Worm (Caenorhabditis elegans) whole organism, L2 larva: ENCODE data around the gene pitr-1.

Experiments used
- C34F6.9 ChIP-seq: fragments of 150-350 bp; optimal IDR thresholded peaks from 2 replicates; lab custom pipeline; 2014; ENCODE audit warnings: missing biosample characterization, missing genetic modification characterization
- F13H6.1 ChIP-seq: sonication (generic microtip); optimal IDR thresholded peaks from 2 replicates; lab custom pipeline; 2016; ENCODE audit warnings: missing genetic modification characterization, missing compliant biosample characterization
- R02D3.7 ChIP-seq: fragments of 150-350 bp; optimal IDR thresholded peaks from 2 replicates; lab custom pipeline; 2014; ENCODE audit warnings: missing biosample characterization, missing genetic modification characterization
- ZK546.5 ChIP-seq: sonication (generic microtip); optimal IDR thresholded peaks from 2 replicates; lab custom pipeline; 2017; ENCODE audit warnings: missing biosample characterization, missing genetic modification characterization
- aly-2 ChIP-seq: fragments of 150-350 bp; optimal IDR thresholded peaks from 2 replicates; lab custom pipeline; 2014; ENCODE audit warnings: missing biosample characterization, missing genetic modification characterization
- ama-1 ChIP-seq: fragments of 150-350 bp; optimal IDR thresholded peaks from 2 replicates; lab custom pipeline; 2018; ENCODE audit warnings: inconsistent platforms
- blmp-1 ChIP-seq: sonication (generic microtip); optimal IDR thresholded peaks from 2 replicates; lab custom pipeline; 2017; ENCODE audit warnings: missing genetic modification characterization, mild to moderate bottlenecking, missing compliant biosample characterization, antibody characterized with exemption, moderate library complexity; ENCODE audit not compliant: insufficient read depth
- ceh-82 ChIP-seq: fragments of 150-350 bp; optimal IDR thresholded peaks from 2 replicates; lab custom pipeline; 2014; ENCODE audit warnings: missing biosample characterization, missing genetic modification characterization
- crh-2 ChIP-seq: sonication (generic microtip); optimal IDR thresholded peaks from 2 replicates; lab custom pipeline; 2017; ENCODE audit warnings: missing biosample characterization, missing genetic modification characterization
- dmd-4 ChIP-seq: sonication (generic microtip); optimal IDR thresholded peaks from 2 replicates; lab custom pipeline; 2017; ENCODE audit warnings: missing biosample characterization, missing genetic modification characterization
- egl-27 ChIP-seq: sonication (generic microtip); optimal IDR thresholded peaks from 3 replicates; lab custom pipeline; 2017; ENCODE audit warnings: missing biosample characterization, missing genetic modification reagents, missing genetic modification characterization
- elt-1 ChIP-seq: fragments of 150-350 bp; optimal IDR thresholded peaks from 2 replicates; lab custom pipeline; 2014; ENCODE audit warnings: missing biosample characterization, missing genetic modification characterization
- elt-3 ChIP-seq: sonication (generic microtip); optimal IDR thresholded peaks from 2 replicates; lab custom pipeline; 2017; ENCODE audit warnings: missing biosample characterization, missing genetic modification characterization
- fos-1 ChIP-seq: fragments of 150-350 bp; optimal IDR thresholded peaks from 2 replicates; lab custom pipeline; 2014; ENCODE audit warnings: missing biosample characterization, missing genetic modification characterization
- gmeb-1 ChIP-seq: fragments of 150-350 bp; optimal IDR thresholded peaks from 2 replicates; lab custom pipeline; 2014; ENCODE audit warnings: missing biosample characterization, missing genetic modification characterization
- lin-11 ChIP-seq: fragments of 150-350 bp; sonication (generic microtip); optimal IDR thresholded peaks from 2 replicates; lab custom pipeline; 2014; ENCODE audit warnings: missing biosample characterization, missing genetic modification characterization, inconsistent platforms, mixed read lengths
- lin-13 ChIP-seq: fragments of 150-350 bp; optimal IDR thresholded peaks from 2 replicates; lab custom pipeline; 2014; ENCODE audit warnings: missing biosample characterization, missing genetic modification reagents, missing genetic modification characterization
- lin-39 ChIP-seq: fragments of 150-350 bp; optimal IDR thresholded peaks from 2 replicates; lab custom pipeline; 2014; ENCODE audit warnings: missing biosample characterization, missing genetic modification reagents, missing genetic modification characterization
- lsy-2 ChIP-seq, 2 experiments: fragments of 150-350 bp in 1 of 2; sonication (generic microtip) in 1 of 2; optimal IDR thresholded peaks; 2 replicates each; lab custom pipeline; 2014 to 2017; ENCODE audit warnings: missing biosample characterization in 2 of 2, missing genetic modification characterization in 2 of 2
- mbf-1 ChIP-seq: sonication (generic microtip); optimal IDR thresholded peaks from 2 replicates; lab custom pipeline; 2017; ENCODE audit warnings: missing biosample characterization, missing genetic modification characterization
- mdl-1 ChIP-seq, 2 experiments: fragments of 150-350 bp in 1 of 2; sonication (generic microtip) in 1 of 2; optimal IDR thresholded peaks; 2 replicates each; lab custom pipeline; 2017; ENCODE audit warnings: missing biosample characterization in 2 of 2, missing genetic modification characterization in 2 of 2
- nhr-10 ChIP-seq: sonication (generic microtip); optimal IDR thresholded peaks from 2 replicates; lab custom pipeline; 2017; ENCODE audit warnings: missing biosample characterization, missing genetic modification characterization
- nhr-12 ChIP-seq: fragments of 150-350 bp; optimal IDR thresholded peaks from 2 replicates; lab custom pipeline; 2014; ENCODE audit warnings: missing biosample characterization, missing genetic modification characterization
- nhr-129 ChIP-seq: fragments of 150-350 bp; optimal IDR thresholded peaks from 2 replicates; lab custom pipeline; 2014; ENCODE audit warnings: missing biosample characterization, missing genetic modification characterization
- nhr-21 ChIP-seq: fragments of 150-350 bp; optimal IDR thresholded peaks from 2 replicates; lab custom pipeline; 2014; ENCODE audit warnings: missing biosample characterization, missing genetic modification characterization
- nhr-23 ChIP-seq: fragments of 150-350 bp; optimal IDR thresholded peaks from 2 replicates; lab custom pipeline; 2014; ENCODE audit warnings: missing biosample characterization, missing genetic modification reagents, missing genetic modification characterization
- nhr-237 ChIP-seq: fragments of 150-350 bp; optimal IDR thresholded peaks from 2 replicates; lab custom pipeline; 2014; ENCODE audit warnings: missing biosample characterization, missing genetic modification characterization
- nhr-25 ChIP-seq: fragments of 150-350 bp; sonication (generic microtip); optimal IDR thresholded peaks from 3 replicates; lab custom pipeline; 2014; ENCODE audit warnings: missing biosample characterization, missing genetic modification characterization
- nhr-6 ChIP-seq: fragments of 150-350 bp; optimal IDR thresholded peaks from 2 replicates; lab custom pipeline; 2014; ENCODE audit warnings: missing biosample characterization, missing genetic modification characterization
- nhr-77 ChIP-seq: fragments of 150-350 bp; optimal IDR thresholded peaks from 2 replicates; lab custom pipeline; 2014; ENCODE audit warnings: missing biosample characterization, missing genetic modification characterization
- peb-1 ChIP-seq: fragments of 150-350 bp; optimal IDR thresholded peaks from 2 replicates; lab custom pipeline; 2014; ENCODE audit warnings: missing biosample characterization, missing genetic modification characterization
- sem-4 ChIP-seq: fragments of 150-350 bp; optimal IDR thresholded peaks from 2 replicates; lab custom pipeline; 2014; ENCODE audit warnings: missing biosample characterization, missing genetic modification reagents, missing genetic modification characterization
- skn-1 ChIP-seq: sonication (generic microtip); optimal IDR thresholded peaks from 2 replicates; lab custom pipeline; 2017; ENCODE audit warnings: missing biosample characterization, missing genetic modification characterization
- sma-3 ChIP-seq: sonication (generic microtip); optimal IDR thresholded peaks from 2 replicates; lab custom pipeline; 2016; ENCODE audit warnings: missing genetic modification reagents, missing genetic modification characterization, missing compliant biosample characterization
- snpc-4 ChIP-seq: fragments of 150-350 bp; optimal IDR thresholded peaks from 2 replicates; lab custom pipeline; 2014; ENCODE audit warnings: missing biosample characterization, missing genetic modification characterization
- unc-39 ChIP-seq: fragments of 150-350 bp; optimal IDR thresholded peaks from 2 replicates; lab custom pipeline; 2014; ENCODE audit warnings: missing biosample characterization, missing genetic modification characterization
- unc-55 ChIP-seq: fragments of 150-350 bp; sonication (generic microtip); optimal IDR thresholded peaks from 3 replicates; lab custom pipeline; 2014; ENCODE audit warnings: missing biosample characterization, missing genetic modification reagents, missing genetic modification characterization
- unc-62 ChIP-seq: fragments of 150-350 bp; optimal IDR thresholded peaks from 2 replicates; lab custom pipeline; 2014; ENCODE audit warnings: missing biosample characterization, missing genetic modification reagents, missing genetic modification characterization
- zag-1 ChIP-seq: fragments of 150-350 bp; optimal IDR thresholded peaks from 2 replicates; lab custom pipeline; 2014; ENCODE audit warnings: missing biosample characterization, missing genetic modification characterization
- ztf-1 ChIP-seq: fragments of 200-800 bp; sonication (Bioruptor generic); conservative IDR thresholded peaks from 2 replicates; pipeline ENCODE4 v1.3.6; 2022; ENCODE audit warnings: missing genetic modification characterization, missing compliant biosample characterization
- ztf-11 ChIP-seq: sonication (generic microtip); optimal IDR thresholded peaks from 2 replicates; lab custom pipeline; 2017; ENCODE audit warnings: missing biosample characterization, missing genetic modification characterization
- ztf-4 ChIP-seq: fragments of 150-350 bp; optimal IDR thresholded peaks from 2 replicates; lab custom pipeline; 2014; ENCODE audit warnings: missing biosample characterization, missing genetic modification characterization

The pitr-1 gene

DNA sequence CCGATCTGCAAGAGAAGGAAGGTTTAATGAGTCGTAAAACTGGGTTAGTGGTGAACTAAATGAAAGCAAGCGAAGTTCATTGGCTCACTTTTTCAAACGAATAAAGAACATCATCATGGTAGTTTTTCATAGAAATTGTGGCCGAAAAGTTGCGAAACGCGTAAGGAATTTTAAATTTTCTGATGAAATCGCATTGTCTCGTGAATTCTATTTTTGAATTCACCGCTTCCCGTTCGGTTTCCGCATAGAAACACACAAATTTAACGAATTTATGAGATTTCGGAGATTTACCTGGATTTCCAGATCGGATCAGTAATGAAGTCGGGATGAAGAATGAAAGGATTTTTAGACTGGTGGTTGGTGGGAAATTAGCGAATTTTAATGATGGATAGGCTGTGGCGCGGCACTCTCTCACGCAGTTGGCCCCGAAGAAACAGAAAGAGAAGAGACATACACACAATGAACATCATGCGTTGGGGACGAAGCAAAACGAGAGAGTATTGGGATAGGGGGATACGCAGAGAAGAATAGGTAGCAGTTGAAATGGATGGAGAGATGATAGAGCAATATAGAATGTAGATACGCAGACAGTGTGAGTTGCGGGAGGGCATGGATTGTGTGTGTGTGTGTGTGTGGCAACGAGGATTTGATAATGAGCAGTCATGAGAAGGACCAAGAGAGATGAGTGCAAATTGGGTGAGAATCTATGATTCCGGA is 6.9 kb upstream of the pitr-1 start (continued):
- peak; percentile 57 for TF ChIP-seq sem-4 (tag; lab: Kevin White, UChicago)
- TF ChIP-seq nhr-237 (tag; lab: Kevin White, UChicago) = no peak
- no peak for TF ChIP-seq aly-2 (tag; lab: Kevin White, UChicago)
- TF ChIP-seq gmeb-1 = no peak
- peak; percentile 51 for TF ChIP-seq fos-1 (tag; lab: Kevin White, UChicago)
- TF ChIP-seq ztf-4 (tag; lab: Kevin White, UChicago) = peak; percentile 9
- no peak for TF ChIP-seq nhr-12
- TF ChIP-seq nhr-23 (tag; lab: Kevin White, UChicago) = no peak
- peak; percentile 77 for TF ChIP-seq lin-39 (tag; lab: Kevin White, UChicago)
- no peak for TF ChIP-seq R02D3.7
- peak; percentile 33 for TF ChIP-seq unc-55 (GFP tag; lab: Kevin White, UChicago)

DNA sequence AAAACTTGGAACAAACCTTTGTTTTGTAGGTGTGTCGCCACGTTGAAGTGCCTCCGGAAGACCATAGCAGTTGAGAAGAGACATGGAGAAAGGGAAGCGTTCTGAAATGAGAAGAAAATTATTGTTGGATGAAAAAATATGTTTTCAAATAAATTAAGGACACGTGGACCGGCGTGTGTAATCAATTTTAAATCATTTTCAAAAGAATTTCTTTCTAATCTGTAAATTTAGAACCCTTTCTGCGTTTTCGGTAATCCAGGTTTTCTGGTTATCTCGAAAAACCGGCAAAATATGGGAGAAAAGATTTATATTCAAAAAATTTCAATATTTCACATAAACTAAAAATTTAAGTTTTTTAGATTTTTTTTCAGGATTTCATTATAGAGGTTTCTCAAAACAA is 5.0 kb upstream of the pitr-1 start, which contains the start of gene mob-3:
mob-3 (minus strand) TSS at position 101 of the 400 bp plus-strand sequence.
- no peak for TF ChIP-seq lin-11
- TF ChIP-seq nhr-23 (tag; lab: Kevin White, UChicago) = no peak
- TF ChIP-seq nhr-12 = no peak
- TF ChIP-seq gmeb-1 = no peak
- no peak for TF ChIP-seq R02D3.7
- TF ChIP-seq C34F6.9 (tag; lab: Kevin White, UChicago) = no peak
- TF ChIP-seq crh-2 (tag; lab: Kevin White, UChicago) = no peak
- no peak for TF ChIP-seq ceh-82 (tag; lab: Kevin White, UChicago)
- TF ChIP-seq sma-3 (GFP tag; lab: Kevin White, UChicago) = no peak
- no peak for TF ChIP-seq sem-4 (tag; lab: Kevin White, UChicago)
- TF ChIP-seq mbf-1 = no peak
- no peak for TF ChIP-seq zag-1
- TF ChIP-seq elt-1 (tag; lab: Kevin White, UChicago) = no peak
- TF ChIP-seq lin-39 (tag; lab: Kevin White, UChicago) = no peak
- TF ChIP-seq nhr-129 = no peak
- TF ChIP-seq fos-1 (tag; lab: Kevin White, UChicago) = no peak
- no peak for TF ChIP-seq ama-1 (lab: Kevin White, UChicago)
- TF ChIP-seq ztf-1 (GFP tag; lab: Robert Waterston, UW) = no peak

DNA sequence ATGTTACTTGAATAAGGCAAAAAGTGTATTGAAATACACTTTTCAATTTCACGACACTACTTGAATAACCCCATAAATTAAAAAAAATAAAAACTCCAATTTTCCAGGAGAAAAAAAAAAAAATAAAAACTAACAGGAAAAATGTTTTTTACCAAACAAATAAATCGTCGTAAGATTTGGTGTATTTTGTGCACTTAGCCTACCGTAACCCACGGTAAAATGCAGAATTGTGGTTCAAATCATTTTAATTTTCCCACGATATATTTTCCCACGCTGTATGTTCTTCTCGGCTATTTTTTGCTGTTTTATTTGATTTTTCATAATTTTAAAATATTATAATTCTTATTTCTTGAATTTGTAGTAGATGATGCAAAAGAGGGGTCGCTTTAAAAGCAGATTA is 4.2 kb upstream of the pitr-1 start:
- no peak for TF ChIP-seq lin-39 (tag; lab: Kevin White, UChicago)
- TF ChIP-seq nhr-21 (tag; lab: Kevin White, UChicago) = no peak
- no peak for TF ChIP-seq sem-4 (tag; lab: Kevin White, UChicago)
- no peak for TF ChIP-seq unc-39 (tag; lab: Kevin White, UChicago)
- TF ChIP-seq fos-1 (tag; lab: Kevin White, UChicago) = no peak
- no peak for TF ChIP-seq egl-27 (tag; lab: Kevin White, UChicago)
- no peak for TF ChIP-seq F13H6.1 (tag; lab: Kevin White, UChicago)
- no peak for TF ChIP-seq ztf-11 (tag; lab: Kevin White, UChicago)
- no peak for TF ChIP-seq elt-3 (tag; lab: Kevin White, UChicago)

DNA sequence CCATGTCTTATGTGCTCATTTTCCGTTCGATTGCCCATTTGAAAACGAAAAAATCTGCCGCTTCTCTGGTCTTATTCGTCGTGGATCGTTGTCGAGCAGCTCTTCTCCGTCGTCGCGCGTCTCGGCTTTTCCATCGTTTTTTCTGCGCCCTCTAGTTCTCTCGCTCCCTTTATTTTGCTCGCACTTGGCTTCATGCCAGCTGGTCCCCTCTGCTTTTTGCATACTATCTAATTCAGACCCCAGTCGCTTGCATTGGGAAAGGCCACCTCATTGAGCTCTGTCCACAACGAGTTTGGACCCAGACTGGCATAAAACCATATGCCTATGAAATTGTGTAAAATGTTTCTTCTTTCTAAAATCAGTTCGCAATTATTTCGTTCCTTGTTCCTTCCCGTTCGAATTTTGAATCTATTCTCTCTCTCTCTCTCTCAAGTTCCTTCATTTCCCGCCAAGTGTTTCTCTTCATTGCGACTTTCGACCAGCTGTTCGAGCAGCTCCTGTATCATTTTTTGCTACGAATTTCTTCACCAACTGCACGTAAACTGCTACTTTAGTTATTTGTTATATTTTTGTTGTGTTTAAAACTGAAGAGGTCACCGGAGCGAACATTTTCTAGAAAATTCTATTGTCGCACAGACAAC is 3.6 kb upstream of the pitr-1 start:
- TF ChIP-seq lin-13 (GFP tag; lab: Kevin White, UChicago) = no peak
- no peak for TF ChIP-seq mdl-1 (tag; optimal IDR thresholded peaks at IDR 0.05; lab: Kevin White, UChicago)
- TF ChIP-seq unc-55 (GFP tag; lab: Kevin White, UChicago) = peak; percentile 17
- TF ChIP-seq C34F6.9 (tag; lab: Kevin White, UChicago) = peak; percentile 22
- TF ChIP-seq unc-39 (tag; lab: Kevin White, UChicago) = no peak
- TF ChIP-seq unc-62 = no peak
- TF ChIP-seq fos-1 (tag; lab: Kevin White, UChicago) = no peak
- TF ChIP-seq R02D3.7 = no peak
- no peak for TF ChIP-seq ztf-4 (tag; lab: Kevin White, UChicago)
- no peak for TF ChIP-seq ZK546.5 (tag; lab: Kevin White, UChicago)
- TF ChIP-seq lsy-2 (tag; optimal IDR thresholded peaks at IDR 0.05; lab: Kevin White, UChicago) = no peak
- no peak for TF ChIP-seq nhr-237 (tag; lab: Kevin White, UChicago)
- TF ChIP-seq skn-1 (tag; lab: Kevin White, UChicago) = no peak
- no peak for TF ChIP-seq nhr-21 (tag; lab: Kevin White, UChicago)
- no peak for TF ChIP-seq nhr-25 (tag; lab: Kevin White, UChicago)
- no peak for TF ChIP-seq aly-2 (tag; lab: Kevin White, UChicago)
- TF ChIP-seq blmp-1 (tag; lab: Kevin White, UChicago) = no peak
- TF ChIP-seq nhr-12 = no peak
- no peak for TF ChIP-seq elt-3 (tag; lab: Kevin White, UChicago)
- no peak for TF ChIP-seq snpc-4 (tag; lab: Kevin White, UChicago)
- no peak for TF ChIP-seq crh-2 (tag; lab: Kevin White, UChicago)
- no peak for TF ChIP-seq nhr-23 (tag; lab: Kevin White, UChicago)
- TF ChIP-seq nhr-10 (tag; lab: Kevin White, UChicago) = no peak
- TF ChIP-seq ceh-82 (tag; lab: Kevin White, UChicago) = no peak
- TF ChIP-seq peb-1 (tag; lab: Kevin White, UChicago) = no peak
- peak; percentile 61 for TF ChIP-seq F13H6.1 (tag; lab: Kevin White, UChicago)
- TF ChIP-seq gmeb-1 = no peak
- no peak for TF ChIP-seq nhr-6 (tag; lab: Kevin White, UChicago)
- no peak for TF ChIP-seq elt-1 (tag; lab: Kevin White, UChicago)
- TF ChIP-seq sem-4 (tag; lab: Kevin White, UChicago) = no peak
- TF ChIP-seq lin-11 = peak; percentile 37
- TF ChIP-seq dmd-4 (tag; lab: Kevin White, UChicago) = no peak
- no peak for TF ChIP-seq ama-1 (lab: Kevin White, UChicago)
- TF ChIP-seq nhr-77 = no peak
